Fruit fly (Drosophila melanogaster): ENCODE measurements around the gene CG33764.

Gene CG33764

DNA sequence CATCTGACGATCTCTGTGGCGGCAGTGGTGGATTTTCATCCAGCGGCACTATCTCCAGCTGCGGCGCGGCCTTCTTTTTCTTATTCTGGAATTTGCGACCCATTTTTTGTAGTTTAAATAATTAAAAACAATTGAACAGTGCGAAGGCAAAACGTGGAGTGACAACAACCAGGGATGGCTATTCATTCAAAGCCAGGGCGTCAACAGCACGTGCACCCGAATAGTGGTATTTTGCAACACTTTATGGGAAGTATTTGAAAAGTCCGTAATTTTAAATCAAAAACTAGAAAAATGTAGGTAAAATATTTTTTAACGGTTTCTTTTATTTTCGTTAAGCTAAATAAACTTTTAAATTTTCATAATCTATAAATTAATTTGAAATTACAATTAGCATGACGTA, 15.3 kb upstream of the CG33764 start, which contains the start of gene CG11583 (continued):
- TF ChIP-seq ato (GFP tag; IDR thresholded peaks at IDR 0.05; ENCODE audit: partially characterized antibody) (no peak), CG3838 (GFP tag; optimal IDR thresholded peaks at IDR 0.05) (no peak), croc (GFP tag; conservative IDR thresholded peaks at IDR 0.05) (no peak), CG1792 (GFP tag; optimal IDR thresholded peaks at IDR 0.05) (peak; percentile 57), dimm (GFP tag; IDR thresholded peaks at IDR 0.05) (no peak), Blimp-1 (GFP tag; optimal IDR thresholded peaks at IDR 0.05) (no peak), odd (GFP tag; optimal IDR thresholded peaks at IDR 0.05) (no peak), B-H1 (GFP tag; IDR thresholded peaks at IDR 0.05) (no peak), CG32772 (GFP tag; IDR thresholded peaks at IDR 0.05) (no peak), Dip3 (GFP tag; optimal IDR thresholded peaks at IDR 0.05) (peak; percentile 54), Rfx (GFP tag; IDR thresholded peaks at IDR 0.05) (peak; percentile 58), dmrt99B (tag; optimal IDR thresholded peaks at IDR 0.05) (no peak), CG42726 (GFP tag; IDR thresholded peaks at IDR 0.05; ENCODE audit: partially characterized antibody) (no peak), CG13296 (GFP tag; optimal IDR thresholded peaks at IDR 0.05) (no peak), scrt (GFP tag; optimal IDR thresholded peaks at IDR 0.05) (no peak), CG11695 (GFP tag; IDR thresholded peaks at IDR 0.05) (no peak), Stat92E (GFP tag; optimal IDR thresholded peaks at IDR 0.05) (peak in 1 of 3 experiments; percentile 55), D (optimal IDR thresholded peaks at IDR 0.05) (no peak), D (GFP tag; optimal IDR thresholded peaks at IDR 0.05) (no peak), sob (GFP tag; IDR thresholded peaks at IDR 0.05) (peak; percentile 70), ewg (GFP tag; optimal IDR thresholded peaks at IDR 0.05) (no peak), CG11504 (tag; optimal IDR thresholded peaks at IDR 0.05) (no peak), hkb (optimal IDR thresholded peaks at IDR 0.05) (no peak), hkb (GFP tag; IDR thresholded peaks at IDR 0.05) (peak; percentile 16; the same call in 1 of the 2 replicates), Tbp (GFP tag; optimal IDR thresholded peaks at IDR 0.05) (no peak), CG34422 (GFP tag; IDR thresholded peaks at IDR 0.05) (peak; percentile 63; the same call in 1 of the 3 replicates), HLH54F (GFP tag; optimal IDR thresholded peaks at IDR 0.05) (peak; percentile 59), CG9797 (GFP tag; optimal IDR thresholded peaks at IDR 0.05) (peak; percentile 36), CG7786 (GFP tag; optimal IDR thresholded peaks at IDR 0.05) (peak; percentile 40), CG10959 (GFP tag; IDR thresholded peaks at IDR 0.05) (no peak), CG8765 (GFP tag; IDR thresholded peaks at IDR 0.05) (no peak), Oli (tag; optimal IDR thresholded peaks at IDR 0.05) (no peak), sr (GFP tag; IDR thresholded peaks at IDR 0.05) (no peak), jigr1 (GFP tag; IDR thresholded peaks at IDR 0.05) (no peak), CG5245 (GFP tag; optimal IDR thresholded peaks at IDR 0.05) (peak; percentile 15), cas (GFP tag; IDR thresholded peaks at IDR 0.05) (no peak), CG11456 (GFP tag; IDR thresholded peaks at IDR 0.05) (peak; percentile 61; the same call in 1 of the 3 replicates), CG10366 (GFP tag; IDR thresholded peaks at IDR 0.05) (no peak), zen (tag; optimal IDR thresholded peaks at IDR 0.05) (peak; percentile 8), Taf1 (GFP tag; IDR thresholded peaks at IDR 0.05) (no peak), CG16779 (GFP tag; IDR thresholded peaks at IDR 0.05) (0 out of 2 replicates have a peak, but pooled peaks have one; percentile 2), CG43689 (GFP tag; IDR thresholded peaks at IDR 0.05) (no peak), trem (tag; optimal IDR thresholded peaks at IDR 0.05) (peak; percentile 5), CG6254 (GFP tag; optimal IDR thresholded peaks at IDR 0.05) (no peak), chn (GFP tag; optimal IDR thresholded peaks at IDR 0.05) (peak; percentile 38), CG17802 (tag; optimal IDR thresholded peaks at IDR 0.05) (no peak), CG1529 (GFP tag; optimal IDR thresholded peaks at IDR 0.05) (no peak), CG12769 (tag; optimal IDR thresholded peaks at IDR 0.05) (no peak)
